Worm (Caenorhabditis elegans) whole organism, L4/young adult: ENCODE data around the gene nhr-252.

Experiments used
- dao-5 ChIP-seq: sonication (generic microtip); optimal IDR thresholded peaks from 2 replicates; lab custom pipeline; 2016; ENCODE audit warnings: missing genotype, missing genetic modification characterization, moderate library complexity, missing compliant biosample characterization
- him-1 ChIP-seq: sonication (generic microtip); optimal IDR thresholded peaks from 2 replicates; lab custom pipeline; 2016; ENCODE audit warnings: missing genotype, missing genetic modification reagents, missing genetic modification characterization, missing compliant biosample characterization

DNA sequence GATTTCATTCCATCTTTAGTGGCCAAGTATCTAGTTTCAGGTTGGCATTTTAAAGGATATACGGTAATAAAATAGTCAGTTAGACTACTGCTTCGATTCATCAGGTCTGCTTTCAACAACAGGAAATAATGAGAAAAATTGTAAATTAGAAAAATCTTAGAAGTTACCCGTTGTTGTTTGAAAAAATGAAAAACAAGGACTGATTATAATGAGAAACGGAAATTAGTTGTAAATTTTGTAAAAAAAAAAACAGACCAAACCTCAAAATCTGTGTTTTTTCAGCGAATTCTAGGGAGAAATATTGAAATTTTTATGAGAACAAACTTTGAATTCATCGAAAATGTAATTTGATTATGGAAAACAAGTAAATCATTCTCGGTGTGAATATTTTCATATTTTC lies 1.4 kb upstream of the nhr-252 start, which contains the start of gene srh-62:
- TF ChIP-seq dao-5 (tag; lab: Kevin White, UChicago): no peak
- no peak for TF ChIP-seq him-1 (tag; lab: Kevin White, UChicago)
